Worm (Caenorhabditis elegans) whole organism, young adult: Measurements from ENCODE around the gene Y62H9A.1.

Experiments
- ama-1 ChIP-seq, 3 experiments: fragments of 150-350 bp in 1 of 3; sonication (generic microtip) in 2 of 3; optimal IDR thresholded peaks; 2 replicates each; lab custom pipeline; 2014 to 2018; ENCODE audit warnings: missing biosample characterization in 2 of 3, missing genetic modification characterization in 2 of 3, missing genetic modification reagents in 2 of 3
- cebp-1 ChIP-seq, 2 experiments: fragments of 200-800 bp in 1 of 2; sonication (Bioruptor generic) in 1 of 2; sonication (generic microtip) in 1 of 2; IDR thresholded peaks in 1 of 2; optimal IDR thresholded peaks in 1 of 2; 2 replicates each; pipeline versions ENCODE4 v1.3.6 to Lab custom; 2017 to 2022; ENCODE audit warnings: missing compliant biosample characterization in 2 of 2, missing genetic modification characterization in 2 of 2, mild to moderate bottlenecking in 1 of 2, missing genetic modification reagents in 1 of 2, moderate library complexity in 1 of 2
- ceh-27 ChIP-seq: fragments of 200-800 bp; sonication (Bioruptor generic); optimal IDR thresholded peaks from 2 replicates; lab custom pipeline; 2018; ENCODE audit warnings: mild to moderate bottlenecking, missing genetic modification characterization, moderate library complexity, missing compliant biosample characterization
- chd-7 ChIP-seq: sonication (generic microtip); optimal IDR thresholded peaks from 2 replicates; lab custom pipeline; 2016; ENCODE audit warnings: mild to moderate bottlenecking, missing genetic modification characterization, moderate library complexity, missing compliant biosample characterization
- efl-1 ChIP-seq: fragments of 150-350 bp; optimal IDR thresholded peaks from 2 replicates; lab custom pipeline; 2014; ENCODE audit warnings: missing biosample characterization, missing genetic modification reagents, missing genetic modification characterization
- ets-4 ChIP-seq: fragments of 200-800 bp; sonication (Bioruptor generic); optimal IDR thresholded peaks from 2 replicates; lab custom pipeline; 2018; ENCODE audit warnings: mild to moderate bottlenecking, missing genetic modification characterization, missing compliant biosample characterization
- him-1 ChIP-seq: sonication (generic microtip); optimal IDR thresholded peaks from 2 replicates; lab custom pipeline; 2016; ENCODE audit warnings: missing genotype, missing genetic modification reagents, missing genetic modification characterization, missing compliant biosample characterization
- nfya-2 ChIP-seq: fragments of 200-800 bp; sonication (Bioruptor generic); IDR thresholded peaks from 2 replicates; pipeline ENCODE4 v1.3.6; 2022; ENCODE audit warnings: missing genetic modification reagents, missing genetic modification characterization, missing compliant biosample characterization
- nhr-90 ChIP-seq: sonication (generic microtip); optimal IDR thresholded peaks from 2 replicates; lab custom pipeline; 2016; ENCODE audit warnings: missing genotype, mild to moderate bottlenecking, missing genetic modification characterization, missing compliant biosample characterization
- snpc-4 ChIP-seq, 5 experiments: fragments of 150-350 bp in 1 of 5; sonication (generic microtip) in 4 of 5; optimal IDR thresholded peaks; 2 replicates each; lab custom pipeline; 2014 to 2018; ENCODE audit warnings: missing genetic modification characterization in 5 of 5, missing biosample characterization in 3 of 5, antibody characterized with exemption in 2 of 5, mild to moderate bottlenecking in 2 of 5, missing compliant biosample characterization in 2 of 5, missing genotype in 2 of 5, moderate library complexity in 2 of 5, missing genetic modification reagents in 1 of 5
- tlf-1 ChIP-seq: fragments of 200-800 bp; sonication (Bioruptor generic); optimal IDR thresholded peaks from 2 replicates; lab custom pipeline; 2018; ENCODE audit warnings: mild to moderate bottlenecking, missing genetic modification characterization, missing compliant biosample characterization
- ztf-22 ChIP-seq: fragments of 200-800 bp; sonication (Bioruptor generic); optimal IDR thresholded peaks from 2 replicates; lab custom pipeline; 2018; ENCODE audit warnings: mild to moderate bottlenecking, missing genetic modification characterization, moderate library complexity, missing compliant biosample characterization

ce11 chrX:11848618-11849017 is 26.7 kb upstream of the Y62H9A.1 start, which contains the start of gene F54F7.9:
- TF ChIP-seq ama-1 (optimal IDR thresholded peaks at IDR 0.05; lab: Kevin White, UChicago) (no peak), ama-1 (GFP tag; optimal IDR thresholded peaks at IDR 0.05; lab: Kevin White, UChicago) (no peak), him-1 (tag; lab: Kevin White, UChicago) (no peak), efl-1 (GFP tag; lab: Kevin White, UChicago) (no peak), ztf-22 (GFP tag; lab: Kevin White, UChicago) (no peak), ceh-27 (GFP tag; lab: Kevin White, UChicago) (no peak), tlf-1 (no peak), ets-4 (GFP tag; lab: Kevin White, UChicago) (no peak), nfya-2 (GFP tag; lab: Robert Waterston, UW) (no peak), nhr-90 (tag; lab: Kevin White, UChicago) (no peak), cebp-1 (GFP tag; IDR thresholded peaks at IDR 0.05; lab: Robert Waterston, UW) (no peak), cebp-1 (tag; optimal IDR thresholded peaks at IDR 0.05; lab: Kevin White, UChicago) (no peak), chd-7 (tag; lab: Kevin White, UChicago) (no peak), snpc-4 (GFP tag; optimal IDR thresholded peaks at IDR 0.05; lab: Kevin White, UChicago) (no peak), snpc-4 (tag; optimal IDR thresholded peaks at IDR 0.05; lab: Kevin White, UChicago) (no peak)
